Worm (Caenorhabditis elegans): Measurements from ENCODE around the gene fbxc-12.

The fbxc-12 gene

DNA sequence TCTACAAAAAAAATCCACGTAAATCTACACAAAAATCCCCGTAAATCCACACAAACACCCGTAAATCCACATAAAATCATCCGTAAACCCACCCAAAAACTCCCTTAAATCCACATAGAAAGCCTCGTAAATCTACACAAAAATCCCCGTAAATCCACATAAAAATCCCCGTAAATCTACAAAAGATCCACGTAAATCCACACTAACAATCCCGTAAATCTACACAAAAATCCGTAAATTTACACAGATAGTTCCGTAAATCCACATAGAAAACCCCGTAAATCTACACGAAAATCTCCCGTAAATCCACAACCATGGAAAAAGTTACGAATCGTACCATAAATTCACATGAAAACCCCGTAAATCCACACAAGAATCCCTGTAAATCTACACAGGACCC, 26.4 kb upstream of the fbxc-12 start:
- TF ChIP-seq ztf-1 (GFP tag; conservative IDR thresholded peaks at IDR 0.05) = no peak
- no peak for TF ChIP-seq sem-4 (tag; optimal IDR thresholded peaks at IDR 0.05)
- TF ChIP-seq dmd-4 (tag; optimal IDR thresholded peaks at IDR 0.05) = no peak
- TF ChIP-seq peb-1 (tag; optimal IDR thresholded peaks at IDR 0.05) = no peak
- no peak for TF ChIP-seq R02D3.7 (tag; optimal IDR thresholded peaks at IDR 0.05)
- TF ChIP-seq ztf-4 (tag; optimal IDR thresholded peaks at IDR 0.05) = no peak
- no peak for TF ChIP-seq nhr-23 (tag; optimal IDR thresholded peaks at IDR 0.05)
- no peak for TF ChIP-seq unc-62 (GFP tag; optimal IDR thresholded peaks at IDR 0.05)
- TF ChIP-seq unc-55 (GFP tag; optimal IDR thresholded peaks at IDR 0.05) = no peak
- TF ChIP-seq sma-9 (GFP tag; optimal IDR thresholded peaks at IDR 0.05) = no peak
- no peak for TF ChIP-seq sma-9 (tag; optimal IDR thresholded peaks at IDR 0.05)
- no peak for TF ChIP-seq F13H6.1 (tag; optimal IDR thresholded peaks at IDR 0.05)
- TF ChIP-seq sma-3 (GFP tag; optimal IDR thresholded peaks at IDR 0.05) = no peak
- TF ChIP-seq ceh-82 (tag; optimal IDR thresholded peaks at IDR 0.05) = no peak
- no peak for TF ChIP-seq elt-3 (tag; optimal IDR thresholded peaks at IDR 0.05)
- TF ChIP-seq nhr-10 (tag; optimal IDR thresholded peaks at IDR 0.05) = no peak

DNA sequence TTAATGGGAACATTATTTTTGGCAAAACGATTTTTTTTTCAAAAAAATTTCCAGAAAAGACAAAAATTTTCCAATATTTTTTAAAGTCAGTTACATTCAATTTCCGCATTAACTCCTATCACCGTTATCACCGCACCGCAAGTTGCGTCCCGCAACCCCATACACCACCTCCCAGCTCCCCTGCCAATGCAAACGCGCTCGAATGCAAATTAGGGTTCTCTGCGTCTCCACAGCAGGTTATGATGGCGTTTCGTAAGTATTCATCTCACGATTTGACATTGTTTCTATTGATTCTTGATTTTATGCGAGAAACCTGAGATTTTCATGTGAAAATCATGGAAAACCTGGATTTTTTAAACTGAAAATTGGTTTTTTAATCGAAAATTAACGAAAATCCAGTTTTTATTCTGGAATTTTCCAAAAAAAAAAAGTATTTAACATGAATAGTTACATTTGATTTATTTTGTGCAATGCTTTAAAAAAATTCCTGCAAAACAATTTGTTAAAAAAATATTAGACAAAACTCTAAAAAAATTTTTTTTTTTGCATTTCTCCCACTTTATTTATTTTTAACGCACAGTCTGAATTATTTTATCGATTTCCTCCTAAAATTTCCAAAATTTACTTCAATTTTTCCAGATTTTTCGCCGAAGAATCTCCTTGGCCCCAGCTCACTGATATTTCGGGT, 20.2 kb upstream of the fbxc-12 start, which contains the start of gene mak-2:
TSS of gene mak-2 (plus strand) at position 638 of the 688 bp plus-strand sequence.
- TF ChIP-seq aly-2 (tag; optimal IDR thresholded peaks at IDR 0.05) (no peak), unc-62 (GFP tag; optimal IDR thresholded peaks at IDR 0.05) (no peak), lin-13 (GFP tag; optimal IDR thresholded peaks at IDR 0.05) (peak; percentile 79), elt-3 (tag; optimal IDR thresholded peaks at IDR 0.05) (no peak), lin-39 (tag; optimal IDR thresholded peaks at IDR 0.05) (no peak), nhr-25 (tag; optimal IDR thresholded peaks at IDR 0.05) (peak; percentile 58), ama-1 (optimal IDR thresholded peaks at IDR 0.05) (no peak), skn-1 (tag; optimal IDR thresholded peaks at IDR 0.05) (peak; percentile 23), peb-1 (tag; optimal IDR thresholded peaks at IDR 0.05) (no peak), sma-3 (GFP tag; optimal IDR thresholded peaks at IDR 0.05) (peak; percentile 66), nhr-6 (tag; optimal IDR thresholded peaks at IDR 0.05) (peak; percentile 0), R02D3.7 (tag; optimal IDR thresholded peaks at IDR 0.05) (no peak), alr-1 (tag; optimal IDR thresholded peaks at IDR 0.05) (no peak), mdl-1 (tag; optimal IDR thresholded peaks at IDR 0.05) (no peak), dmd-4 (tag; optimal IDR thresholded peaks at IDR 0.05) (no peak), unc-39 (tag; optimal IDR thresholded peaks at IDR 0.05) (no peak), crh-2 (tag; optimal IDR thresholded peaks at IDR 0.05) (peak; percentile 82), zag-1 (tag; optimal IDR thresholded peaks at IDR 0.05) (no peak), ZK546.5 (tag; optimal IDR thresholded peaks at IDR 0.05) (no peak), nhr-77 (tag; optimal IDR thresholded peaks at IDR 0.05) (no peak), lsy-2 (tag; optimal IDR thresholded peaks at IDR 0.05) (peak; percentile 48 to 84), lin-11 (tag; optimal IDR thresholded peaks at IDR 0.05) (peak; percentile 67), nhr-12 (tag; optimal IDR thresholded peaks at IDR 0.05) (no peak), ztf-4 (tag; optimal IDR thresholded peaks at IDR 0.05) (peak; percentile 2), ztf-1 (GFP tag; conservative IDR thresholded peaks at IDR 0.05) (no peak), blmp-1 (tag; optimal IDR thresholded peaks at IDR 0.05; ENCODE audit: insufficient read depth) (no peak), ceh-16 (tag; optimal IDR thresholded peaks at IDR 0.05) (no peak), Y55F3AM.14 (GFP tag; optimal IDR thresholded peaks at IDR 0.05) (no peak), nhr-10 (tag; optimal IDR thresholded peaks at IDR 0.05) (no peak), gmeb-1 (tag; optimal IDR thresholded peaks at IDR 0.05) (peak; percentile 78), egl-27 (tag; optimal IDR thresholded peaks at IDR 0.05) (no peak), F13H6.1 (tag; optimal IDR thresholded peaks at IDR 0.05) (peak; percentile 50), ztf-11 (tag; optimal IDR thresholded peaks at IDR 0.05) (no peak), nhr-23 (tag; optimal IDR thresholded peaks at IDR 0.05) (no peak), nhr-21 (tag; optimal IDR thresholded peaks at IDR 0.05) (peak; percentile 42), fos-1 (tag; optimal IDR thresholded peaks at IDR 0.05) (peak; percentile 78), ceh-82 (tag; optimal IDR thresholded peaks at IDR 0.05) (no peak), sem-4 (tag; optimal IDR thresholded peaks at IDR 0.05) (peak; percentile 22), nhr-11 (tag; optimal IDR thresholded peaks at IDR 0.05) (no peak), snpc-4 (tag; optimal IDR thresholded peaks at IDR 0.05) (peak; percentile 36), mbf-1 (tag; optimal IDR thresholded peaks at IDR 0.05) (no peak), elt-1 (tag; optimal IDR thresholded peaks at IDR 0.05) (no peak), C34F6.9 (tag; optimal IDR thresholded peaks at IDR 0.05) (peak; percentile 89), sma-9 (GFP tag; optimal IDR thresholded peaks at IDR 0.05) (no peak), sma-9 (tag; optimal IDR thresholded peaks at IDR 0.05) (no peak), nhr-129 (tag; optimal IDR thresholded peaks at IDR 0.05) (peak; percentile 83), unc-55 (GFP tag; optimal IDR thresholded peaks at IDR 0.05) (peak; percentile 88), nhr-237 (tag; optimal IDR thresholded peaks at IDR 0.05) (no peak), mab-5 (tag; optimal IDR thresholded peaks at IDR 0.05) (no peak)

Data from whole organism, L2 larva.